Worm (Caenorhabditis elegans) whole organism, mixed stage, embryonic: ENCODE results near the gene inso-1.

Experiments used
- unc-39 ChIP-seq: fragments of 150-350 bp; optimal IDR thresholded peaks from 2 replicates; lab custom pipeline; 2014; ENCODE audit warnings: missing biosample characterization, missing genetic modification characterization
- ztf-11 ChIP-seq: fragments of 150-350 bp; optimal IDR thresholded peaks from 2 replicates; lab custom pipeline; 2014; ENCODE audit warnings: missing biosample characterization, missing genetic modification characterization

DNA sequence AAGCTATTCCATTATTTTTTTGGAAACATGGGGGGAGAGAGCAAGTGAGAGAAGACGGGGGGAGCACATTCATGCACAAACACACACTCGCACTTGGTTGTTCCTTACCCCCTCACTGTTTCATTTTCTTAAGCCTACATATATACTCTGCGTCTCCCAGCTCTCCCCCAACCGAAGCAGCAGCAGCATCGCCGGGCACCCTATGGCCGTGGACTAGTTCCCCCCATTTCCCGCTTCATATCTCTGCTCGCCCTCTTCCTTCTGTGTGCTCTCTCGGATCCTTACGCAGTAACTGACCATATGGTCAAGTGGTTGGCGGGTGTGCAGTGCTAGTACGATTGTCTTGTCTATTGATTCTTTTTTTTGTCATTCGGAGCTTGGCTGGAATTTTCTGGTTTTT lies 2.3 kb downstream of the inso-1 start:
- TF ChIP-seq unc-39 (tag; lab: Kevin White, UChicago), result no peak
- TF ChIP-seq ztf-11, result peak; percentile 30
